Worm (Caenorhabditis elegans): Measurements from ENCODE around the gene ech-8.

ce11 chrIV:10197317-10197867, 41.6 kb downstream of the ech-8 start, which contains the start of gene gon-4:
- TF ChIP-seq skn-1 (tag; optimal IDR thresholded peaks at IDR 0.05) (no peak), lin-29 (GFP tag; IDR thresholded peaks at IDR 0.05) (no peak), lin-13 (GFP tag; optimal IDR thresholded peaks at IDR 0.05) (no peak), ZK546.5 (tag; optimal IDR thresholded peaks at IDR 0.05) (no peak), mdl-1 (tag; optimal IDR thresholded peaks at IDR 0.05) (no peak), aha-1 (tag) (no peak), mep-1 (tag; optimal IDR thresholded peaks at IDR 0.05) (no peak), zip-2 (tag; optimal IDR thresholded peaks at IDR 0.05) (no peak), F44E2.7 (GFP tag; IDR thresholded peaks at IDR 0.05) (no peak), ceh-28 (tag; optimal IDR thresholded peaks at IDR 0.05) (no peak), lir-3 (tag; optimal IDR thresholded peaks at IDR 0.05) (no peak), pqm-1 (tag; optimal IDR thresholded peaks at IDR 0.05) (no peak), spr-1 (tag; optimal IDR thresholded peaks at IDR 0.05) (no peak), daf-19 (GFP tag; conservative IDR thresholded peaks at IDR 0.05) (no peak)
